Worm (Caenorhabditis elegans) whole organism, early embryonic: ENCODE results near the gene btb-7.

Source experiments
- aly-1 ChIP-seq: sonication (generic microtip); optimal IDR thresholded peaks from 2 replicates; lab custom pipeline; 2016; ENCODE audit warnings: missing genetic modification characterization, missing compliant biosample characterization
- ama-1 ChIP-seq: fragments of 150-350 bp; optimal IDR thresholded peaks from 2 replicates; lab custom pipeline; 2014
- ceh-13 ChIP-seq: fragments of 200-800 bp; sonication (Bioruptor generic); optimal IDR thresholded peaks from 2 replicates; lab custom pipeline; 2018; ENCODE audit warnings: mild to moderate bottlenecking, missing genetic modification characterization, missing compliant biosample characterization
- ceh-36 ChIP-seq: sonication (generic microtip); optimal IDR thresholded peaks from 2 replicates; lab custom pipeline; 2016; ENCODE audit warnings: missing genetic modification characterization, inconsistent platforms, missing compliant biosample characterization
- hmg-4 ChIP-seq: fragments of 200-800 bp; sonication (Bioruptor generic); optimal IDR thresholded peaks from 2 replicates; lab custom pipeline; 2018; ENCODE audit warnings: mild to moderate bottlenecking, missing genetic modification characterization, missing compliant biosample characterization
- hnd-1 ChIP-seq: sonication (generic microtip); optimal IDR thresholded peaks from 2 replicates; lab custom pipeline; 2016; ENCODE audit warnings: missing genetic modification characterization, missing compliant biosample characterization
- pes-1 ChIP-seq: fragments of 200-800 bp; sonication (Bioruptor generic); IDR thresholded peaks from 2 replicates; pipeline ENCODE4 v1.3.6; 2022; ENCODE audit warnings: missing genetic modification reagents, missing genetic modification characterization, missing compliant biosample characterization
- sea-1 ChIP-seq: fragments of 200-800 bp; sonication (Bioruptor generic); conservative IDR thresholded peaks from 2 replicates; pipeline ENCODE4 v1.3.6; 2022; ENCODE audit warnings: missing genetic modification characterization, missing compliant biosample characterization
- tbx-11 ChIP-seq: fragments of 200-800 bp; sonication (Bioruptor generic); IDR thresholded peaks from 2 replicates; pipeline ENCODE4 v1.3.6; 2022; ENCODE audit warnings: missing genetic modification characterization, missing compliant biosample characterization
- tbx-37 ChIP-seq: fragments of 200-800 bp; sonication (Bioruptor generic); conservative IDR thresholded peaks from 2 replicates; pipeline ENCODE4 v1.3.6; 2022; ENCODE audit warnings: missing genetic modification reagents, missing genetic modification characterization, missing compliant biosample characterization
- tra-4 ChIP-seq: sonication (generic microtip); optimal IDR thresholded peaks from 2 replicates; lab custom pipeline; 2017; ENCODE audit warnings: missing genetic modification characterization, missing compliant biosample characterization

ce11 chrII:1724314-1724713, 11.3 kb downstream of the btb-7 start, which contains the start of gene fbxb-11:
- TF ChIP-seq ama-1 (lab: Kevin White, UChicago) (no peak), hmg-4 (GFP tag; lab: Kevin White, UChicago) (no peak), pes-1 (no peak), sea-1 (GFP tag; lab: Robert Waterston, UW) (no peak), tbx-37 (GFP tag; lab: Robert Waterston, UW) (no peak), hnd-1 (tag; lab: Kevin White, UChicago) (no peak), ceh-36 (tag; lab: Kevin White, UChicago) (no peak), tra-4 (tag; lab: Kevin White, UChicago) (no peak), ceh-13 (no peak), tbx-11 (no peak), aly-1 (no peak)
